Fruit fly (Drosophila melanogaster) whole organism, adult: Measurements from ENCODE around the gene CG17127.

ENCODE experiments used
- CG11617 ChIP-seq: fragments of 200-800 bp; sonication (Bioruptor generic); optimal IDR thresholded peaks from 2 replicates; lab custom pipeline; 2017; ENCODE audit warnings: mild to moderate bottlenecking, missing biosample characterization, missing genetic modification reagents, missing genetic modification characterization
- CG12768 ChIP-seq: fragments of 200-800 bp; sonication (Bioruptor generic); optimal IDR thresholded peaks from 2 replicates; lab custom pipeline; 2017; ENCODE audit warnings: missing biosample characterization, missing genetic modification characterization, mild to moderate bottlenecking, moderate library complexity, missing genetic modification reagents
- CG14711 ChIP-seq: fragments of 200-800 bp; sonication (Bioruptor generic); optimal IDR thresholded peaks from 2 replicates; lab custom pipeline; 2018; ENCODE audit warnings: missing biosample characterization, mild to moderate bottlenecking, missing genetic modification characterization, moderate library complexity
- CG1620 ChIP-seq: fragments of 200-800 bp; sonication (Bioruptor generic); optimal IDR thresholded peaks from 2 replicates; lab custom pipeline; 2016; ENCODE audit warnings: missing biosample characterization, missing genetic modification characterization
- CG33017 ChIP-seq: fragments of 200-800 bp; sonication (Bioruptor generic); optimal IDR thresholded peaks from 2 replicates; lab custom pipeline; 2018; ENCODE audit warnings: missing biosample characterization, mild to moderate bottlenecking, missing genetic modification characterization, moderate library complexity
- CG5204 ChIP-seq: fragments of 200-800 bp; sonication (Bioruptor generic); optimal IDR thresholded peaks from 2 replicates; lab custom pipeline; 2016; ENCODE audit warnings: missing biosample characterization, missing genetic modification characterization
- CG7045 ChIP-seq: fragments of 200-800 bp; sonication (Bioruptor generic); optimal IDR thresholded peaks from 2 replicates; lab custom pipeline; 2017; ENCODE audit warnings: missing biosample characterization, mild to moderate bottlenecking, missing genetic modification characterization
- CG7101 ChIP-seq: fragments of 200-800 bp; sonication (Bioruptor generic); optimal IDR thresholded peaks from 2 replicates; lab custom pipeline; 2018; ENCODE audit warnings: missing biosample characterization, mild to moderate bottlenecking, missing genetic modification characterization, moderate library complexity
- Clk ChIP-seq: fragments of 200-800 bp; sonication (Bioruptor generic); optimal IDR thresholded peaks from 2 replicates; lab custom pipeline; 2017; ENCODE audit warnings: missing biosample characterization, missing genetic modification characterization
- Crg-1 ChIP-seq: fragments of 200-800 bp; sonication (Bioruptor generic); optimal IDR thresholded peaks from 2 replicates; lab custom pipeline; 2016; ENCODE audit warnings: missing biosample characterization, missing genetic modification characterization
- Hr96 ChIP-seq: fragments of 200-800 bp; sonication (Bioruptor generic); optimal IDR thresholded peaks from 2 replicates; lab custom pipeline; 2016; ENCODE audit warnings: missing biosample characterization, missing genetic modification characterization
- Mnt ChIP-seq: fragments of 200-800 bp; sonication (Bioruptor generic); optimal IDR thresholded peaks from 2 replicates; lab custom pipeline; 2016; ENCODE audit warnings: missing biosample characterization, mild to moderate bottlenecking, missing genetic modification characterization
- bab1 ChIP-seq: fragments of 200-800 bp; sonication (Bioruptor generic); optimal IDR thresholded peaks from 3 replicates; lab custom pipeline; 2019; ENCODE audit warnings: missing biosample characterization, mild to moderate bottlenecking, missing genetic modification characterization, moderate library complexity
- cic ChIP-seq: fragments of 200-800 bp; sonication (Bioruptor generic); optimal IDR thresholded peaks from 2 replicates; lab custom pipeline; 2017; ENCODE audit warnings: missing biosample characterization, mild to moderate bottlenecking, missing genetic modification characterization, moderate library complexity
- cnc ChIP-seq, 2 experiments: fragments of >200 bp; optimal IDR thresholded peaks; 2 replicates each; lab custom pipeline; 2017
- kay ChIP-seq: fragments of 200-800 bp; sonication (Bioruptor generic); peaks from one replicate; lab custom pipeline; 2016; ENCODE audit warnings: missing biosample characterization, missing genetic modification characterization, borderline replicate concordance
- ovo ChIP-seq: fragments of 200-800 bp; sonication (Bioruptor generic); optimal IDR thresholded peaks from 2 replicates; lab custom pipeline; 2016; ENCODE audit warnings: missing biosample characterization, missing genetic modification characterization
- pad ChIP-seq: fragments of 200-800 bp; sonication (Bioruptor generic); optimal IDR thresholded peaks from 3 replicates; lab custom pipeline; 2017; ENCODE audit warnings: missing biosample characterization, missing genetic modification characterization, mild to moderate bottlenecking, moderate library complexity, missing genetic modification reagents
- tj ChIP-seq: fragments of 200-800 bp; sonication (Bioruptor generic); optimal IDR thresholded peaks from 3 replicates; lab custom pipeline; 2017; ENCODE audit warnings: missing biosample characterization, mild to moderate bottlenecking, missing genetic modification characterization, moderate library complexity
- toe ChIP-seq: fragments of 200-800 bp; sonication (Bioruptor generic); optimal IDR thresholded peaks from 2 replicates; lab custom pipeline; 2016; ENCODE audit warnings: missing biosample characterization, missing genetic modification characterization

The CG17127 gene

DNA sequence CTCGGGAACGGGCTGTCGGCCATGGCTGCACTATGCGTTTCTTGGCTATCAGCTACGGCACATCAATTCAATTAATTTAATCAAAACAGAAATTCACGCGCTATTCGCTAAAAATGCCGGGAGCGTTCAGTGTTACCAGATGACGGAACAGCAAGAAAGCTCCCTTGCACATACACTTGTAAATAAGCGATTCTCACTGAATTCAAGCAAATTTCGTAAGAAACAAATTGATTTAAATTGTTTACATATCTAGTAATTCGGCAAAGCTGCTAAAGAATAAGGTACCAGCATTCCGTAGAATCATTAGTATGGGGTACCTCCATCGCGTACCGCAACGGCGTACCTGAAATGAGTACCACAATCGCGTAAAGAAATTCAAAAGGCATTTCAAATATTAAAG lies 34.7 kb upstream of the CG17127 start, which contains the start of gene Nup107:
Gene Nup107, minus strand, starts transcription at position 149 of the 400 bp plus-strand sequence.
- no peak for TF ChIP-seq CG7045 (GFP tag; lab: Kevin White, UChicago)
- no peak for TF ChIP-seq tj (GFP tag; lab: Kevin White, UChicago)
- TF ChIP-seq cic, result no peak
- no peak for TF ChIP-seq CG11617 (GFP tag; lab: Kevin White, UChicago)
- TF ChIP-seq kay (GFP tag; lab: Kevin White, UChicago), result no peak
- no peak for TF ChIP-seq Hr96 (GFP tag; lab: Kevin White, UChicago)
- no peak for TF ChIP-seq ovo (GFP tag; lab: Kevin White, UChicago)
- TF ChIP-seq CG5204 (GFP tag; lab: Kevin White, UChicago), result no peak
- TF ChIP-seq cnc (optimal IDR thresholded peaks at IDR 0.05; lab: Kevin White, UChicago), result no peak
- TF ChIP-seq CG1620 (GFP tag; lab: Kevin White, UChicago), result no peak

DNA sequence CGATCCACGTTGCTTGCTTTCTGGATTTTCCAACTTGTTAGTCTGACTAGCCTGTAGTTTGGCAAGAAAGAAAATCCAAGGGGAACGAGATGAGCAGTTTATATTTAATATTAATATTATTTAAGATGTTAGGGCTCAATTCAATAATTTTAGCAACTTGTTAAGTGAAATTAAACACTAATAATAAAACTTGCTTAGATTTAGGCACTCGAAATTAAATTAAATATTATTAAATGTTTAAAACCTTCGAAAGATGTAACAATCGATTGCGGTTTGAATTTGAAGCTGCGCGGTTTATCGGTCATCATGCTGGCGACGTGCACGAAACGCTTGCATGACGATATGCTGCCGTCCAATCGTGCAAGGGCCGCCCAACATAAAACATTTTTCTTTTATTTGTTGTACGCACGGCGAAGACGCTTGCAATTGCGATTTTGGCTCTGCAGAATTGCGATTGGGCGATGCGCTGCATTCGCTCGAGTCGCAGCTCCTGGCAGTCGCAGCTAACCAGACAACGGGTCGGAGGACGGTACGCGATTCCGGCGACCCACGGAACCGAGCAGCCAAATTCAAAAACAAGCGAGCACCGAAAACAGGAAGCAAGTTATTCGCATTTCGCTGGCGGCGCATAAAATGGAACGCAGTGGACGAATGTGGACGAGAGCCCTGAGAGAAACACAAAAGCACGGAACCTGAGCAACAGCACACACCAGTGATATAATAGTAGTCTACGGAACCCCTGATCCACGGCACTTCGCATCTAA lies 33.5 kb upstream of the CG17127 start, which contains the start of the genes Vha16-5 and CG12299:
Gene Vha16-5, minus strand, starts transcription at position 51 of the 764 bp plus-strand sequence.
Gene CG12299, plus strand, starts transcription at position 353 of the 764 bp plus-strand sequence.
- TF ChIP-seq bab1 (GFP tag; lab: Kevin White, UChicago) (peak; percentile 97), CG12768 (GFP tag; lab: Kevin White, UChicago) (peak; percentile 0), Mnt (GFP tag; lab: Kevin White, UChicago) (peak; percentile 59), CG11617 (GFP tag; lab: Kevin White, UChicago) (peak; percentile 78), CG1620 (GFP tag; lab: Kevin White, UChicago) (peak; percentile 75), CG5204 (GFP tag; lab: Kevin White, UChicago) (peak; percentile 58), Clk (GFP tag; lab: Kevin White, UChicago) (no peak), toe (GFP tag; lab: Kevin White, UChicago) (peak; percentile 65), CG14711 (peak; percentile 38), CG7045 (GFP tag; lab: Kevin White, UChicago) (peak; percentile 10), Crg-1 (GFP tag; lab: Kevin White, UChicago) (peak; percentile 30), tj (GFP tag; lab: Kevin White, UChicago) (peak; percentile 75), cnc (optimal IDR thresholded peaks at IDR 0.05; lab: Kevin White, UChicago) (no peak), pad (peak; percentile 31), CG7101 (peak; percentile 33), CG33017 (no peak), cic (no peak), Hr96 (GFP tag; lab: Kevin White, UChicago) (peak; percentile 58), ovo (GFP tag; lab: Kevin White, UChicago) (no peak), kay (GFP tag; lab: Kevin White, UChicago) (no peak)

DNA sequence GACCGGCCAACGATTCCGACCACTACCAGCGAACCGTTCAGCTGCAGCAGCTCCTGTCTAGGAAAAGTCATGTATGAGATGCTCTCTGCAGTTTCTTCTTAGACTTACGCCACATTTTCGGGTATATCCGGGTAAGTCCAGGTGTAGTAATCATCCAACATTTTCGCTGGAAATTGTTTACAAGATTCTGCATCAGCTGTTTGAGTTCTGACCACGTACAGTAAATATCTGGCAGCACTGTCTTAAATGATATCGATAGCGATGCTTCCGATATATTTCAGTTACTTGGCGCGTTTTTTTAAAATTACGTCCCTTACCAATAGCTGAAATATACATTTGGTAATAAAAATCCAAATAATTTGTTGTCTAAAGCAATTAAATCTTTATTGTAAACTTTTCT lies 27.0 kb upstream of the CG17127 start, which contains the start of gene CG6729:
Gene CG6729, minus strand, starts transcription at position 222 of the 400 bp plus-strand sequence.
- TF ChIP-seq Hr96 (GFP tag; lab: Kevin White, UChicago) (no peak), bab1 (GFP tag; lab: Kevin White, UChicago) (peak; percentile 36)

DNA sequence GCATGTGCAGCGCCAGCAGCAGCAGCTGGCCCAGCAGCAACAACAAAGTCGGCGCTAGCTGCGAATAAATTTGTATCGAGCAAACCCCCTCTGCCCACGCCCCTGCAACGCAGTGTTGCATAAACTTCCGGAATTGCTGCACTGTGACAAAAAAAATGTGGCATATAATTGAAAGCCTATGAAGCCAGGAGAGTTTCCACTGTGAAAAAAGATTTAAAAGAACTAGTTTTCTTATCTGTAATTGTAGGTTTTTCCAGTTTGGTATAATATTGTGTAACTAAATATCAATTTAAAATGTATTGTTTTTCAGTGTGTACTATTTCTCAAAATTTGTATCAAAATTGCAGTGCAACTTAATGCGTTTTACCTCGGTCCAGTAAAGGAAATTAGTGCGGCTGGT lies 22.4 kb upstream of the CG17127 start:
- TF ChIP-seq CG5204 (GFP tag; lab: Kevin White, UChicago) (no peak), CG1620 (GFP tag; lab: Kevin White, UChicago) (no peak), kay (GFP tag; lab: Kevin White, UChicago) (no peak), tj (GFP tag; lab: Kevin White, UChicago) (no peak), CG11617 (GFP tag; lab: Kevin White, UChicago) (no peak), cic (no peak), Hr96 (GFP tag; lab: Kevin White, UChicago) (no peak), CG12768 (GFP tag; lab: Kevin White, UChicago) (no peak), CG14711 (no peak), Crg-1 (GFP tag; lab: Kevin White, UChicago) (no peak), CG33017 (no peak), pad (no peak), cnc (optimal IDR thresholded peaks at IDR 0.05; lab: Kevin White, UChicago) (no peak)

DNA sequence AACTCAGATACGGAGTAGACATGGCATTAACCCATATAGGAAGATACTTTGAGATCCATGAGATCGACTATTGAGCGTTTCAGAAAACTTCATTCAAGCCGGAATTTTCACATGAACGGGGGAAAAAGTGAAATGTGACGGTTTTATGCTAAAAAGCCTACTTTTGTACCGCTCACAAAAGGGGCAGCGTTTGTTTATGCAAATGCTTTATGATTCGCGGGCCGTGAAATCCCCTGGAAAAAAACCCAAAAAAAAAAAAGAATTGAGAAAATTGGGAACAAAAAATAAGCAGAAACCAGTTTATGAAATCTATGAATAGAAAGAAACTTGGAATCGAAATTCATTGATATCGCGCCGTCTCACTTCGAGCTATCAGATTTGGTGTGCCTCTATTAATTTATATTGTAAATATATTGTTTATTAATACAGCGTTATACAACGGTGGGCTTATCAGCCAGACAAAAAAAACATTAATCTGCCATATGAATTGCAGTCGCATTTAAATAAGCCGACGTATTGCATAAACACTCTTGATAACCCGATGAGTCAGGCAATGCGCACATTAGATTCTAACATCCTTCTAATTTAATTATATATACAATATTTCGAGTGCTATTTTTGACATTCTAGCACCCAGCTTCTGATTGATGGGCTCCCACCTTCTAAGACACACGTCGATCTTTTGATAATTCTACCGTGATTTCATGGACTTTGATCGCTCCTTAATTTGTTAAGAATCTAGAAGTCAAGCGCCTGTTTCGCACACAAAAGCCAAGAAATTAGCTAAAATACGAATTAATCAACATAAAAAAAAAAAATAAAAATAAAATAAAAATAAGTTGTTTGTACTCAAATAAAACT lies 20.8 kb upstream of the CG17127 start:
- TF ChIP-seq toe (GFP tag; lab: Kevin White, UChicago) (no peak), CG5204 (GFP tag; lab: Kevin White, UChicago) (no peak), CG7045 (GFP tag; lab: Kevin White, UChicago) (no peak), kay (GFP tag; lab: Kevin White, UChicago) (peak; percentile 79), tj (GFP tag; lab: Kevin White, UChicago) (no peak), CG11617 (GFP tag; lab: Kevin White, UChicago) (no peak), Clk (GFP tag; lab: Kevin White, UChicago) (no peak), cic (peak; percentile 16), bab1 (GFP tag; lab: Kevin White, UChicago) (no peak)
